Fruit fly (Drosophila melanogaster) whole organism, wandering third instar larva: ENCODE data around the gene CG7800.

Experiments used
- CG9705 ChIP-seq: fragments of 200-800 bp; sonication (Bioruptor generic); optimal IDR thresholded peaks from 2 replicates; lab custom pipeline; 2018; ENCODE audit warnings: missing biosample characterization, mild to moderate bottlenecking, missing genetic modification characterization
- CrebA ChIP-seq: fragments of 200-800 bp; sonication (Bioruptor generic); optimal IDR thresholded peaks from 2 replicates; lab custom pipeline; 2016; ENCODE audit warnings: missing biosample characterization, mild to moderate bottlenecking, missing genetic modification characterization, borderline replicate concordance
- Dif ChIP-seq: fragments of 200-275, 200-300 bp; sonication (Bioruptor generic); optimal IDR thresholded peaks from 2 replicates; lab custom pipeline; 2018; ENCODE audit warnings: missing biosample characterization, missing genetic modification characterization; ENCODE audit not compliant: partially characterized antibody
- GATAd ChIP-seq: sonication (Bioruptor generic); optimal IDR thresholded peaks from 2 replicates; lab custom pipeline; 2016; ENCODE audit warnings: missing biosample characterization, missing genetic modification characterization
- Hnf4 ChIP-seq: fragments of 200-800 bp; sonication (Bioruptor generic); optimal IDR thresholded peaks from 2 replicates; lab custom pipeline; 2016; ENCODE audit warnings: missing biosample characterization, mild to moderate bottlenecking, missing genetic modification characterization
- Hr78 ChIP-seq: fragments of >200 bp; optimal IDR thresholded peaks from 2 replicates; lab custom pipeline; 2017; ENCODE audit warnings: missing biosample characterization, missing genetic modification characterization
- Hr83 ChIP-seq: fragments of 200-300 bp; sonication (Bioruptor generic); optimal IDR thresholded peaks from 2 replicates; lab custom pipeline; 2016; ENCODE audit warnings: missing biosample characterization, mild to moderate bottlenecking, missing genetic modification characterization, moderate library complexity; ENCODE audit not compliant: poor library complexity, severe bottlenecking
- Jra ChIP-seq: sonication (Bioruptor generic); optimal IDR thresholded peaks from 2 replicates; lab custom pipeline; 2016; ENCODE audit warnings: missing biosample characterization, missing genetic modification characterization
- Mio ChIP-seq: sonication (Bioruptor generic); optimal IDR thresholded peaks from 2 replicates; lab custom pipeline; 2016; ENCODE audit warnings: missing biosample characterization, missing genetic modification characterization
- Myc ChIP-seq: fragments of >200 bp; optimal IDR thresholded peaks from 2 replicates; lab custom pipeline; 2017
- N ChIP-seq: fragments of >200 bp; optimal IDR thresholded peaks from 2 replicates; lab custom pipeline; 2018; ENCODE audit warnings: missing biosample characterization, missing external identifiers, missing genetic modification characterization
- OdsH ChIP-seq: fragments of 200-800 bp; sonication (Bioruptor generic); optimal IDR thresholded peaks from 2 replicates; lab custom pipeline; 2016; ENCODE audit warnings: missing biosample characterization, mild to moderate bottlenecking, missing genetic modification characterization
- Rel ChIP-seq, 2 experiments: fragments of 200-800 bp; sonication (Bioruptor generic) in 1 of 2; optimal IDR thresholded peaks; 2 replicates in 1 of 2; 3 replicates in 1 of 2; lab custom pipeline; 2016 to 2019; ENCODE audit warnings: mild to moderate bottlenecking in 2 of 2, missing biosample characterization in 2 of 2, missing genetic modification characterization in 2 of 2, moderate library complexity in 1 of 2
- Sp1 ChIP-seq: fragments of 200-800 bp; sonication (Bioruptor generic); optimal IDR thresholded peaks from 3 replicates; lab custom pipeline; 2019; ENCODE audit warnings: missing biosample characterization, mild to moderate bottlenecking, missing genetic modification characterization, moderate library complexity
- Vsx2 ChIP-seq: fragments of 200-300, 225-300 bp; sonication (Bioruptor generic); optimal IDR thresholded peaks from 2 replicates; lab custom pipeline; 2018; ENCODE audit warnings: missing biosample characterization, missing genetic modification characterization; ENCODE audit not compliant: partially characterized antibody
- br ChIP-seq: fragments of 200-800 bp; sonication (Bioruptor generic); optimal IDR thresholded peaks from 2 replicates; lab custom pipeline; 2016; ENCODE audit warnings: missing biosample characterization, missing genetic modification characterization
- brk ChIP-seq: fragments of 200-800 bp; sonication (Bioruptor generic); optimal IDR thresholded peaks from 2 replicates; lab custom pipeline; 2016; ENCODE audit warnings: missing biosample characterization, mild to moderate bottlenecking, missing genetic modification characterization
- dl ChIP-seq, 2 experiments: fragments of 175-275, 200-275 bp in 1 of 2; fragments of 200-275 bp in 1 of 2; sonication (Bioruptor generic); optimal IDR thresholded peaks; lab custom pipeline; 2018; ENCODE audit warnings: mild to moderate bottlenecking in 2 of 2, missing biosample characterization in 2 of 2, missing genetic modification characterization in 2 of 2, moderate library complexity in 2 of 2; ENCODE audit not compliant: partially characterized antibody in 2 of 2, insufficient read depth in 1 of 2
- dmrt93B ChIP-seq: fragments of 200-800 bp; sonication (Bioruptor generic); optimal IDR thresholded peaks from 2 replicates; lab custom pipeline; 2018; ENCODE audit warnings: missing biosample characterization, mild to moderate bottlenecking, missing genetic modification characterization
- dsf ChIP-seq: sonication (Bioruptor generic); optimal IDR thresholded peaks from 2 replicates; lab custom pipeline; 2016; ENCODE audit warnings: missing biosample characterization, missing genetic modification characterization, borderline replicate concordance
- foxo ChIP-seq, 2 experiments: fragments of 200-800 bp; sonication (Bioruptor generic); optimal IDR thresholded peaks; 2 replicates in 1 of 2; 3 replicates in 1 of 2; lab custom pipeline; 2016 to 2017; ENCODE audit warnings: missing biosample characterization in 2 of 2, missing genetic modification characterization in 2 of 2
- fru ChIP-seq: fragments of 200-800 bp; sonication (Bioruptor generic); optimal IDR thresholded peaks from 3 replicates; lab custom pipeline; 2016; ENCODE audit warnings: missing biosample characterization, mild to moderate bottlenecking, missing genetic modification characterization
- h ChIP-seq: fragments of 200-800 bp; sonication (Bioruptor generic); optimal IDR thresholded peaks from 3 replicates; lab custom pipeline; 2016; ENCODE audit warnings: missing biosample characterization, mild to moderate bottlenecking, missing genetic modification characterization
- jim ChIP-seq: fragments of 175-275, 200-325 bp; sonication (Bioruptor generic); optimal IDR thresholded peaks from 2 replicates; lab custom pipeline; 2016; ENCODE audit warnings: missing biosample characterization, mild to moderate bottlenecking, missing genetic modification characterization
- pan ChIP-seq: fragments of >200 bp; optimal IDR thresholded peaks from 2 replicates; lab custom pipeline; 2017
- psq ChIP-seq: fragments of 200-800 bp; sonication (Bioruptor generic); optimal IDR thresholded peaks from 3 replicates; lab custom pipeline; 2017; ENCODE audit warnings: missing biosample characterization, mild to moderate bottlenecking, missing genetic modification characterization, moderate library complexity
- rgr ChIP-seq: fragments of 200-800 bp; sonication (Bioruptor generic); optimal IDR thresholded peaks from 3 replicates; lab custom pipeline; 2016; ENCODE audit warnings: missing biosample characterization, mild to moderate bottlenecking, missing genetic modification characterization
- sage ChIP-seq: fragments of 200-800 bp; sonication (Bioruptor generic); optimal IDR thresholded peaks from 2 replicates; lab custom pipeline; 2016; ENCODE audit warnings: missing biosample characterization, mild to moderate bottlenecking, missing genetic modification characterization
- sv ChIP-seq: fragments of 200-800 bp; sonication (Bioruptor generic); optimal IDR thresholded peaks from 3 replicates; lab custom pipeline; 2016; ENCODE audit warnings: missing biosample characterization, missing genetic modification characterization

CG7800 gene

dm6 chr3R:8217727-8218126 is at the start of gene CG7800:
Gene CG7800 (plus strand): TSS chr3R:8217957.
- no peak for TF ChIP-seq foxo (GFP tag; optimal IDR thresholded peaks at IDR 0.05; lab: Kevin White, UChicago)

DNA sequence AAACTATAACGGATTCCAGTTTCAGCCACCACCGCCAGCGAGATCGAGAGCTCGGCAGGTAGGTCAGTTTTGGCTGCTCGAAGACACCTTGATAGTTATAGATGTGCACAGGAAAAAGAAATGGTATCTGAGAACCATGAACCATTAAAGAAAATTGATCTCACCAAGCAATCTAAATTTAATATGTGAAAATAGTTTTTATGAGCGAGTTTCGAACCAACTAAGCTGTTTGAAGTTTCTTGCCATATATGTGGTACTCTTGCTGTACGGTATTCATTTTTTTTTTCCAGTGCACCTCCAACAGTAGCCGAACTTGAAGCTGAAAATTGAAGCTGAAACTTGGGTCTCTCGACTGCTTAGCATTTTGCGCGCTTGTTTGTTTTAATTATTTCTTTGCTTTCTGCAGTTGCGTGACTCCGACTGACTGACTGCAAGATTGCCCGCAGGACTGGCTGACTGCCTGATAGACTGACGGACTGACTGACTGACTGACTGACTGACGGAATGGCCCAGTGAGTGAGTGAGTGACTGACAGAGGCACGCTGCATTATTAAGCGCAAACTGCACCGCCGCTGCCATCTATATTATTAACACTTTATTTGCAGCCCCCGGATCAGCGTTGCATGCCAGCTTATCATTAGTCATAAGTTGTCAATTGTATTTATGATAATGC is 46.1 kb upstream of the CG7800 start:
- no peak for TF ChIP-seq CrebA (GFP tag; lab: Kevin White, UChicago)
- no peak for TF ChIP-seq Rel (GFP tag; optimal IDR thresholded peaks at IDR 0.05; lab: Kevin White, UChicago)
- no peak for TF ChIP-seq Rel (tag; optimal IDR thresholded peaks at IDR 0.05; lab: Kevin White, UChicago)
- TF ChIP-seq GATAd (GFP tag; lab: Kevin White, UChicago) = no peak
- TF ChIP-seq jim = no peak
- no peak for TF ChIP-seq pan

DNA sequence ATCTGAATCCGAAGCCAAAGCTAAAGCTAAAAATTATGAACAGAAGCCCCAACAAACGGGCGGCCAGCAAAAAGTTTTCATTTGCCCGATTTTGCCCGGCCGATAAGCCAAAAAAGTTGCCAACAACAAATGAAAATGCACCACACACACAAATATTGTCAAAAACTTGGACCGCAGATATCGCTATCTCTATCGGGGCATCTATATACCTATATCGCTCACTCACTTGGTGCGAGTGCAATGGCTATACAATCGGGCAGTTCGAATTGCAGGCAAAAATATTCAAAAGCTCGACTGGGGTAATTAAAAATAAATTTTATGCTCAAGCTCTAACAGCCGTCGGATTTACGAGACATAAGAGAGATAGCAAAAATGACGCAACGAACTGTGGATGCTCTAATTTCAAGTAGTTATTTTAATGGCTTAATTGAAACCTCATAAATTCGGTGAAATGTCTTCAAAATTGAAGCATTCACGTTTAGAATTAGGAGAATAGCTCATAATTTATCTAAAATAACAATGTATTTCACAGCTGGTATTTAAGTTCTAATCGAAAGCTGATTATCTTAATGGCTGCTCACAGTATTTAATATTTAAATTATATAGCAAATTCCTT is 41.6 kb upstream of the CG7800 start:
- no peak for TF ChIP-seq rgr (GFP tag; lab: Kevin White, UChicago)
- TF ChIP-seq Sp1 = no peak
- no peak for TF ChIP-seq sage (GFP tag; lab: Kevin White, UChicago)
- no peak for TF ChIP-seq Myc (lab: Kevin White, UChicago)
- no peak for TF ChIP-seq Hnf4 (GFP tag; lab: Kevin White, UChicago)
- no peak for TF ChIP-seq psq
- TF ChIP-seq jim = no peak
- TF ChIP-seq CG9705 (GFP tag; lab: Kevin White, UChicago) = no peak
- no peak for TF ChIP-seq brk
- no peak for TF ChIP-seq GATAd (GFP tag; lab: Kevin White, UChicago)
- TF ChIP-seq dl (GFP tag; optimal IDR thresholded peaks at IDR 0.05; lab: Kevin White, UChicago; ENCODE audit: insufficient read depth in 1 of 2, partially characterized antibody in 2 of 2) = no peak
- no peak for TF ChIP-seq Hr83 (GFP tag; lab: Kevin White, UChicago)
- TF ChIP-seq dmrt93B = no peak

DNA sequence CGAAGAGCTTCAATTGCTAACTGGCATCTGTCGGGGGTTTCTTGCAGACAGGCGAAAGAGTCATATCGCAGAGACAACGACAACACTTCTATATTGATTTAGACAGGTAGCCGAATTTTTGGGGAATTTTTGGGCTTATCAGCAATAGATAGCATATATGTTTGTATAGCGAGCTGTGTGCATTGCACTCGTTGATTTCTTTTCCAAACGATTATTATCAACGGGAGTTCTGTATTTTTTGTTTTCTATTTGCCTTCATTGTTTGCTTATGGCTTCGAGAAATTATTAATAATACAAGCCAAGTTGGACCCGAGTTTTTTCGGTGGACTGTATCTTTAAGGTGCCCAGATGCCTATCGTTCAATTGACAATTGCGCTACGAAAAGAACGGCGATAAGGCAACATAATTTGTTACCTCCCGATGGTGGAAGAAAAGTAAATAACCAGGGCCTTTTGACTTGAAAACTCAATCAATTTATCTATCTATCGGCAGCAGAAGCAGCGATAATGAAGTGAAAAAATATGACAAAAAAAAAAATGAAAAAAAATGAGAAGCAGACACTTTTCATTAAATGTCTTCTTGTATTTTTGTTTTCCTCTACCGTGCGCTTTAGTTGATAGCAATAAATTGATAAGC is 37.3 kb upstream of the CG7800 start:
- TF ChIP-seq Rel (GFP tag; optimal IDR thresholded peaks at IDR 0.05; lab: Kevin White, UChicago) = no peak
- peak; percentile 96 for TF ChIP-seq Rel (tag; optimal IDR thresholded peaks at IDR 0.05; lab: Kevin White, UChicago)
- no peak for TF ChIP-seq Vsx2 (GFP tag; lab: Kevin White, UChicago)

dm6 chr3R:8181412-8182108 is 36.2 kb upstream of the CG7800 start, which contains the start of gene grn:
Gene grn (minus strand): TSS chr3R:8181444.
- TF ChIP-seq CG9705 (GFP tag; lab: Kevin White, UChicago) (no peak), br (GFP tag; lab: Kevin White, UChicago) (peak; percentile 49), fru (GFP tag; lab: Kevin White, UChicago) (peak; percentile 16), h (GFP tag; lab: Kevin White, UChicago) (peak; percentile 83), Sp1 (peak; percentile 19), OdsH (GFP tag; lab: Kevin White, UChicago) (peak; percentile 34), GATAd (GFP tag; lab: Kevin White, UChicago) (no peak), sage (GFP tag; lab: Kevin White, UChicago) (no peak), Mio (GFP tag; lab: Kevin White, UChicago) (no peak), psq (peak; percentile 9), Hnf4 (GFP tag; lab: Kevin White, UChicago) (peak; percentile 23), foxo (GFP tag; optimal IDR thresholded peaks at IDR 0.05; lab: Kevin White, UChicago) (peak in 1 of 2 experiments; percentile 25), dsf (GFP tag; lab: Kevin White, UChicago) (no peak), N (GFP tag; lab: Kevin White, UChicago) (peak; percentile 97), Hr83 (GFP tag; lab: Kevin White, UChicago) (peak; percentile 62), Hr78 (GFP tag; lab: Kevin White, UChicago) (peak; percentile 65), dl (GFP tag; optimal IDR thresholded peaks at IDR 0.05; lab: Kevin White, UChicago; ENCODE audit: insufficient read depth in 1 of 2, partially characterized antibody in 2 of 2) (peak in 1 of 2 experiments; percentile 62), Rel (GFP tag; optimal IDR thresholded peaks at IDR 0.05; lab: Kevin White, UChicago) (no peak), Rel (tag; optimal IDR thresholded peaks at IDR 0.05; lab: Kevin White, UChicago) (peak; percentile 44), CrebA (GFP tag; lab: Kevin White, UChicago) (no peak), Jra (GFP tag; lab: Kevin White, UChicago) (peak; percentile 29), rgr (GFP tag; lab: Kevin White, UChicago) (peak; percentile 6), Dif (GFP tag; lab: Kevin White, UChicago) (peak; percentile 77), Vsx2 (GFP tag; lab: Kevin White, UChicago) (peak; percentile 86), sv (GFP tag; lab: Kevin White, UChicago) (peak; percentile 11)
